Worm (Caenorhabditis elegans) whole organism, dauer: ENCODE measurements around the gene C34F6.11.

Source experiments
- unc-62 ChIP-seq: sonication (generic microtip); optimal IDR thresholded peaks from 2 replicates; lab custom pipeline; 2017; ENCODE audit warnings: missing biosample characterization, missing genetic modification reagents, missing genetic modification characterization

The C34F6.11 gene

ce11 chrX:11206953-11207352 lies 3.2 kb upstream of the C34F6.11 start, which contains the start of gene hst-2:
Gene hst-2 (minus strand): TSS chrX:11207155.
- no peak for TF ChIP-seq unc-62 (GFP tag; lab: Kevin White, UChicago)

- no peak for TF ChIP-seq unc-62 (GFP tag; lab: Kevin White, UChicago)
Measured at ce11 chrX:11201165-11201564, 2.6 kb downstream of the C34F6.11 start, which contains the start of gene col-179. Gene col-179 (plus strand): TSS chrX:11201465.

ce11 chrX:11199155-11199554 lies 4.6 kb downstream of the C34F6.11 start, which contains the start of gene col-178:
Gene col-178 (plus strand): TSS chrX:11199455.
- no peak for TF ChIP-seq unc-62 (GFP tag; lab: Kevin White, UChicago)

- no peak for TF ChIP-seq unc-62 (GFP tag; lab: Kevin White, UChicago)
Measured at ce11 chrX:11196741-11197140, 7.0 kb downstream of the C34F6.11 start, which contains the start of gene C34F6.1. Gene C34F6.1 (minus strand): TSS chrX:11196841.

ce11 chrX:11193670-11194069 lies 10.1 kb downstream of the C34F6.11 start:
- TF ChIP-seq unc-62 (GFP tag; lab: Kevin White, UChicago): no peak

- TF ChIP-seq unc-62 (GFP tag; lab: Kevin White, UChicago): no peak
Measured at ce11 chrX:11190443-11190842, 13.3 kb downstream of the C34F6.11 start.

ce11 chrX:11189515-11189914 lies 14.2 kb downstream of the C34F6.11 start, which contains the start of gene F13D2.1:
Gene F13D2.1 (minus strand): TSS chrX:11189615.
- TF ChIP-seq unc-62 (GFP tag; lab: Kevin White, UChicago): no peak

- no peak for TF ChIP-seq unc-62 (GFP tag; lab: Kevin White, UChicago)
Measured at ce11 chrX:11185498-11185897, 18.2 kb downstream of the C34F6.11 start, which contains the start of gene gnrr-7. Gene gnrr-7 (plus strand): TSS chrX:11185798.

- TF ChIP-seq unc-62 (GFP tag; lab: Kevin White, UChicago): no peak
Measured at ce11 chrX:11178599-11178998, 25.1 kb downstream of the C34F6.11 start, which contains the start of gene gnrr-6. Gene gnrr-6 (plus strand): TSS chrX:11178899.

ce11 chrX:11162778-11163584 lies 40.8 kb downstream of the C34F6.11 start:
- no peak for TF ChIP-seq unc-62 (GFP tag; lab: Kevin White, UChicago)

- TF ChIP-seq unc-62 (GFP tag; lab: Kevin White, UChicago): no peak
Measured at ce11 chrX:11160537-11160936, 43.2 kb downstream of the C34F6.11 start, which contains the start of gene C05C9.1. Gene C05C9.1 (plus strand): TSS chrX:11160837.

- no peak for TF ChIP-seq unc-62 (GFP tag; lab: Kevin White, UChicago)
Measured at ce11 chrX:11152720-11153119, 51.0 kb downstream of the C34F6.11 start, which contains the start of the genes C05C9.3 and C05C9.2. Gene C05C9.3 (minus strand): TSS chrX:11152820. Gene C05C9.2 (plus strand): TSS chrX:11153065.
